Worm (Caenorhabditis elegans) whole organism, young adult: ENCODE measurements around the gene fbxc-47.
"Not testable (repeated sequence)": the region's sequence is repeated elsewhere in the genome, so short reads cannot be mapped to it uniquely, and the experiment has no call there.

Experiments
- B0019.2 ChIP-seq: fragments of 200-800 bp; sonication (Bioruptor generic); conservative IDR thresholded peaks from 2 replicates; pipeline ENCODE4 v1.3.6; 2022; ENCODE audit warnings: missing genetic modification reagents, missing genetic modification characterization, missing compliant biosample characterization
- C06A6.2 ChIP-seq: fragments of 200-800 bp; sonication (Bioruptor generic); conservative IDR thresholded peaks from 2 replicates; pipeline ENCODE4 v1.3.6; 2022; ENCODE audit warnings: missing genetic modification characterization, missing compliant biosample characterization
- F10E7.11 ChIP-seq: sonication (generic microtip); optimal IDR thresholded peaks from 2 replicates; lab custom pipeline; 2017; ENCODE audit warnings: mild to moderate bottlenecking, missing genetic modification characterization, moderate library complexity, missing compliant biosample characterization
- F23B12.7 ChIP-seq: sonication (generic microtip); optimal IDR thresholded peaks from 2 replicates; lab custom pipeline; 2017; ENCODE audit warnings: missing genetic modification characterization, mild to moderate bottlenecking, missing compliant biosample characterization, antibody characterized with exemption, moderate library complexity; ENCODE audit not compliant: insufficient read depth
- Y67H2A.10 ChIP-seq: fragments of 200-800 bp; sonication (Bioruptor generic); conservative IDR thresholded peaks from 2 replicates; pipeline ENCODE4 v1.3.6; 2022; ENCODE audit warnings: missing genetic modification reagents, missing genetic modification characterization, missing compliant biosample characterization
- aptf-3 ChIP-seq: fragments of 200-800 bp; sonication (Bioruptor generic); IDR thresholded peaks from 2 replicates; pipeline ENCODE4 v1.3.6; 2022; ENCODE audit warnings: missing genetic modification characterization, missing compliant biosample characterization
- attf-6 ChIP-seq: fragments of 200-800 bp; sonication (Bioruptor generic); IDR thresholded peaks from 2 replicates; pipeline ENCODE4 v1.3.6; 2022; ENCODE audit warnings: missing genetic modification reagents, missing genetic modification characterization, missing compliant biosample characterization
- cebp-2 ChIP-seq: fragments of 200-800 bp; sonication (Bioruptor generic); IDR thresholded peaks from 2 replicates; pipeline ENCODE4 v1.3.6; 2022; ENCODE audit warnings: missing genetic modification characterization, missing compliant biosample characterization
- ceh-79 ChIP-seq: sonication (generic microtip); optimal IDR thresholded peaks from 2 replicates; lab custom pipeline; 2017; ENCODE audit warnings: mild to moderate bottlenecking, missing genetic modification characterization, missing compliant biosample characterization
- dox-1 ChIP-seq: fragments of 200-800 bp; sonication (Bioruptor generic); IDR thresholded peaks from 2 replicates; pipeline ENCODE4 v1.3.6; 2022; ENCODE audit warnings: missing genetic modification reagents, missing genetic modification characterization, missing compliant biosample characterization
- dpl-1 ChIP-seq: fragments of 150-350 bp; optimal IDR thresholded peaks from 2 replicates; lab custom pipeline; 2014; ENCODE audit warnings: missing biosample characterization, missing genetic modification reagents, missing genetic modification characterization
- egl-44 ChIP-seq: fragments of 200-800 bp; sonication (Bioruptor generic); IDR thresholded peaks from 2 replicates; pipeline ENCODE4 v1.3.6; 2022; ENCODE audit warnings: missing genetic modification reagents, missing genetic modification characterization, missing compliant biosample characterization
- ets-4 ChIP-seq: fragments of 200-800 bp; sonication (Bioruptor generic); optimal IDR thresholded peaks from 2 replicates; lab custom pipeline; 2018; ENCODE audit warnings: mild to moderate bottlenecking, missing genetic modification characterization, missing compliant biosample characterization
- hmg-1.2 ChIP-seq: fragments of 200-800 bp; sonication (Bioruptor generic); IDR thresholded peaks from 2 replicates; pipeline ENCODE4 v1.3.6; 2022; ENCODE audit warnings: missing genetic modification reagents, missing genetic modification characterization, missing compliant biosample characterization
- hmg-20 ChIP-seq: fragments of 200-800 bp; sonication (Bioruptor generic); IDR thresholded peaks from 2 replicates; pipeline ENCODE4 v1.3.6; 2022; ENCODE audit warnings: missing genetic modification reagents, missing genetic modification characterization, missing compliant biosample characterization
- hrde-1 ChIP-seq: sonication (generic microtip); optimal IDR thresholded peaks from 2 replicates; lab custom pipeline; 2016; ENCODE audit warnings: missing genetic modification characterization, mild to moderate bottlenecking, missing compliant biosample characterization, moderate library complexity, missing genotype, missing genetic modification reagents, borderline replicate concordance
- lin-26 ChIP-seq: fragments of 200-800 bp; sonication (Bioruptor generic); IDR thresholded peaks from 2 replicates; pipeline ENCODE4 v1.3.6; 2022; ENCODE audit warnings: missing genetic modification reagents, missing genetic modification characterization, missing compliant biosample characterization
- lin-54 ChIP-seq: fragments of 200-800 bp; sonication (Bioruptor generic); optimal IDR thresholded peaks from 2 replicates; lab custom pipeline; 2018; ENCODE audit warnings: mild to moderate bottlenecking, missing genetic modification characterization, missing compliant biosample characterization
- lir-1 ChIP-seq: fragments of 200-800 bp; sonication (Bioruptor generic); conservative IDR thresholded peaks from 2 replicates; pipeline ENCODE4 v1.3.6; 2022; ENCODE audit warnings: missing genetic modification reagents, missing genetic modification characterization, missing compliant biosample characterization
- madf-10 ChIP-seq: sonication (generic microtip); optimal IDR thresholded peaks from 2 replicates; lab custom pipeline; 2016; ENCODE audit warnings: mild to moderate bottlenecking, missing genetic modification characterization, missing compliant biosample characterization
- madf-3 ChIP-seq: fragments of 200-800 bp; sonication (Bioruptor generic); IDR thresholded peaks from 2 replicates; pipeline ENCODE4 v1.3.6; 2022; ENCODE audit warnings: missing genetic modification reagents, missing genetic modification characterization, missing compliant biosample characterization
- nhr-120 ChIP-seq: fragments of 200-800 bp; sonication (Bioruptor generic); IDR thresholded peaks from 2 replicates; pipeline ENCODE4 v1.3.6; 2022; ENCODE audit warnings: missing genetic modification characterization, missing compliant biosample characterization
- nhr-179 ChIP-seq: sonication (generic microtip); optimal IDR thresholded peaks from 2 replicates; lab custom pipeline; 2016; ENCODE audit warnings: mild to moderate bottlenecking, missing genetic modification characterization, missing compliant biosample characterization
- nhr-80 ChIP-seq: sonication (generic microtip); optimal IDR thresholded peaks from 2 replicates; lab custom pipeline; 2016; ENCODE audit warnings: missing genetic modification characterization, missing compliant biosample characterization
- rec-8 ChIP-seq, 2 experiments: sonication (generic microtip); optimal IDR thresholded peaks; 2 replicates each; lab custom pipeline; 2016; ENCODE audit warnings: mild to moderate bottlenecking in 2 of 2, missing genetic modification characterization in 2 of 2, missing genetic modification reagents in 2 of 2, missing genotype in 2 of 2, missing biosample characterization in 1 of 2, missing compliant biosample characterization in 1 of 2, moderate library complexity in 1 of 2
- rpc-1 ChIP-seq, 2 experiments: fragments of 150-350 bp in 1 of 2; sonication (generic microtip) in 1 of 2; optimal IDR thresholded peaks; 2 replicates each; lab custom pipeline; 2014 to 2018; ENCODE audit warnings: missing biosample characterization in 1 of 2, missing genetic modification characterization in 1 of 2, missing genetic modification reagents in 1 of 2, missing genotype in 1 of 2
- snpc-1.1 ChIP-seq: sonication (generic microtip); optimal IDR thresholded peaks from 2 replicates; lab custom pipeline; 2017; ENCODE audit warnings: missing genetic modification characterization, mild to moderate bottlenecking, missing compliant biosample characterization, antibody characterized with exemption, moderate library complexity, missing genotype, missing genetic modification reagents; ENCODE audit not compliant: insufficient read depth
- snpc-3.4 ChIP-seq: sonication (generic microtip); optimal IDR thresholded peaks from 2 replicates; lab custom pipeline; 2017; ENCODE audit warnings: missing genetic modification characterization, mild to moderate bottlenecking, missing compliant biosample characterization, antibody characterized with exemption, moderate library complexity, missing genotype, missing genetic modification reagents
- snpc-4 ChIP-seq, 5 experiments: fragments of 150-350 bp in 1 of 5; sonication (generic microtip) in 4 of 5; optimal IDR thresholded peaks; 2 replicates each; lab custom pipeline; 2014 to 2018; ENCODE audit warnings: missing genetic modification characterization in 5 of 5, missing biosample characterization in 3 of 5, antibody characterized with exemption in 2 of 5, mild to moderate bottlenecking in 2 of 5, missing compliant biosample characterization in 2 of 5, missing genotype in 2 of 5, moderate library complexity in 2 of 5, missing genetic modification reagents in 1 of 5
- sptf-2 ChIP-seq: fragments of 200-800 bp; sonication (Bioruptor generic); optimal IDR thresholded peaks from 2 replicates; lab custom pipeline; 2018; ENCODE audit warnings: mild to moderate bottlenecking, missing genetic modification characterization, missing compliant biosample characterization
- unc-62 ChIP-seq: fragments of 150-350 bp; optimal IDR thresholded peaks from 2 replicates; lab custom pipeline; 2014; ENCODE audit warnings: missing biosample characterization, missing genetic modification reagents, missing genetic modification characterization
- xnd-1 ChIP-seq: sonication (generic microtip); optimal IDR thresholded peaks from 2 replicates; lab custom pipeline; 2016; ENCODE audit warnings: missing genotype, missing genetic modification reagents, missing genetic modification characterization, missing compliant biosample characterization
- ztf-18 ChIP-seq: sonication (generic microtip); optimal IDR thresholded peaks from 2 replicates; lab custom pipeline; 2016; ENCODE audit warnings: missing genotype, mild to moderate bottlenecking, missing genetic modification characterization, missing compliant biosample characterization
- ztf-22 ChIP-seq: fragments of 200-800 bp; sonication (Bioruptor generic); optimal IDR thresholded peaks from 2 replicates; lab custom pipeline; 2018; ENCODE audit warnings: mild to moderate bottlenecking, missing genetic modification characterization, moderate library complexity, missing compliant biosample characterization
- ztf-25 ChIP-seq: fragments of 200-800 bp; sonication (Bioruptor generic); IDR thresholded peaks from 2 replicates; pipeline ENCODE4 v1.3.6; 2022; ENCODE audit warnings: missing genetic modification reagents, missing genetic modification characterization, missing compliant biosample characterization
- ztf-26 ChIP-seq: sonication (generic microtip); optimal IDR thresholded peaks from 2 replicates; lab custom pipeline; 2017; ENCODE audit warnings: missing genetic modification characterization, missing compliant biosample characterization

Gene fbxc-47

ce11 chrIV:3766589-3766988, 38.7 kb upstream of the fbxc-47 start, which contains the start of gene vab-2:
Gene vab-2, minus strand, starts transcription at chrIV:3766826.
- TF ChIP-seq Y67H2A.10 (GFP tag; lab: Robert Waterston, UW) (no peak), ztf-22 (GFP tag; lab: Kevin White, UChicago) (no peak), xnd-1 (tag; lab: Kevin White, UChicago) (no peak), lir-1 (GFP tag; lab: Robert Waterston, UW) (no peak), cebp-2 (GFP tag; lab: Robert Waterston, UW) (no peak)
- TF ChIP-seq, all 124 proteins: peak for 0

- no peak for TF ChIP-seq rec-8 (tag; optimal IDR thresholded peaks at IDR 0.05; lab: Kevin White, UChicago)
- TF ChIP-seq lin-26 (GFP tag; lab: Robert Waterston, UW) = no peak
- TF ChIP-seq ztf-18 (tag; lab: Kevin White, UChicago) = no peak
- TF ChIP-seq sptf-2 (GFP tag; lab: Kevin White, UChicago) = no peak
- TF ChIP-seq lin-54 (GFP tag; lab: Kevin White, UChicago) = no peak
- no peak for TF ChIP-seq dpl-1 (GFP tag; lab: Kevin White, UChicago)
- TF ChIP-seq snpc-1.1 (tag; lab: Kevin White, UChicago) = no peak
- TF ChIP-seq F23B12.7 (tag; lab: Kevin White, UChicago) = no peak
- no peak for TF ChIP-seq nhr-179 (tag; lab: Kevin White, UChicago)
- TF ChIP-seq rpc-1 (optimal IDR thresholded peaks at IDR 0.05; lab: Kevin White, UChicago) = no peak
- no peak for TF ChIP-seq rpc-1 (tag; optimal IDR thresholded peaks at IDR 0.05; lab: Kevin White, UChicago)
- TF ChIP-seq egl-44 (GFP tag; lab: Robert Waterston, UW) = no peak
- TF ChIP-seq ceh-79 (tag; lab: Kevin White, UChicago) = no peak
These were observed 37.6 kb upstream of the fbxc-47 start for ce11 chrIV:3767749-3768148.

ce11 chrIV:3771182-3771581, 34.1 kb upstream of the fbxc-47 start:
- TF ChIP-seq hmg-1.2 (GFP tag; lab: Robert Waterston, UW) = 0 out of 2 replicates have a peak, but pooled peaks have one; percentile 12
- TF ChIP-seq madf-3 = 0 out of 2 replicates have a peak, but pooled peaks have one; percentile 16
- not testable (repeated sequence) for TF ChIP-seq snpc-4 (GFP tag; optimal IDR thresholded peaks at IDR 0.05; lab: Kevin White, UChicago)
- TF ChIP-seq snpc-4 (tag; optimal IDR thresholded peaks at IDR 0.05; lab: Kevin White, UChicago) = peak in 2 of 4 experiments; percentile 71 to 86
- TF ChIP-seq, all 124 proteins: peak for 3; not testable (repeated sequence) for 121

- no peak for TF ChIP-seq hmg-20 (GFP tag; lab: Robert Waterston, UW)
- TF ChIP-seq ztf-25 = no peak
- TF ChIP-seq hrde-1 = no peak
- TF ChIP-seq C06A6.2 (GFP tag; lab: Robert Waterston, UW) = no peak
- no peak for TF ChIP-seq dpl-1 (GFP tag; lab: Kevin White, UChicago)
- no peak for TF ChIP-seq B0019.2 (GFP tag; lab: Robert Waterston, UW)
- no peak for TF ChIP-seq snpc-4 (GFP tag; optimal IDR thresholded peaks at IDR 0.05; lab: Kevin White, UChicago)
- TF ChIP-seq snpc-4 (tag; optimal IDR thresholded peaks at IDR 0.05; lab: Kevin White, UChicago) = no peak
- no peak for TF ChIP-seq nhr-120
- no peak for TF ChIP-seq aptf-3 (GFP tag; lab: Robert Waterston, UW)
- TF ChIP-seq attf-6 (GFP tag; lab: Robert Waterston, UW) = no peak
- TF ChIP-seq ztf-26 (tag; lab: Kevin White, UChicago) = no peak
- no peak for TF ChIP-seq dox-1
- no peak for TF ChIP-seq unc-62 (GFP tag; lab: Kevin White, UChicago)
- TF ChIP-seq snpc-3.4 (tag; lab: Kevin White, UChicago) = no peak
- TF ChIP-seq nhr-179 (tag; lab: Kevin White, UChicago) = no peak
- no peak for TF ChIP-seq madf-10
- TF ChIP-seq ets-4 = no peak
- no peak for TF ChIP-seq F10E7.11 (tag; lab: Kevin White, UChicago)
- no peak for TF ChIP-seq nhr-80 (tag; lab: Kevin White, UChicago)
These were observed 31.2 kb upstream of the fbxc-47 start for ce11 chrIV:3774160-3774559.
